Worm (Caenorhabditis elegans): ENCODE results near the gene srv-34.
"Not testable (repeated sequence)": the region's sequence is repeated elsewhere in the genome, so short reads cannot be mapped to it uniquely, and the experiment has no call there.

The srv-34 gene

DNA sequence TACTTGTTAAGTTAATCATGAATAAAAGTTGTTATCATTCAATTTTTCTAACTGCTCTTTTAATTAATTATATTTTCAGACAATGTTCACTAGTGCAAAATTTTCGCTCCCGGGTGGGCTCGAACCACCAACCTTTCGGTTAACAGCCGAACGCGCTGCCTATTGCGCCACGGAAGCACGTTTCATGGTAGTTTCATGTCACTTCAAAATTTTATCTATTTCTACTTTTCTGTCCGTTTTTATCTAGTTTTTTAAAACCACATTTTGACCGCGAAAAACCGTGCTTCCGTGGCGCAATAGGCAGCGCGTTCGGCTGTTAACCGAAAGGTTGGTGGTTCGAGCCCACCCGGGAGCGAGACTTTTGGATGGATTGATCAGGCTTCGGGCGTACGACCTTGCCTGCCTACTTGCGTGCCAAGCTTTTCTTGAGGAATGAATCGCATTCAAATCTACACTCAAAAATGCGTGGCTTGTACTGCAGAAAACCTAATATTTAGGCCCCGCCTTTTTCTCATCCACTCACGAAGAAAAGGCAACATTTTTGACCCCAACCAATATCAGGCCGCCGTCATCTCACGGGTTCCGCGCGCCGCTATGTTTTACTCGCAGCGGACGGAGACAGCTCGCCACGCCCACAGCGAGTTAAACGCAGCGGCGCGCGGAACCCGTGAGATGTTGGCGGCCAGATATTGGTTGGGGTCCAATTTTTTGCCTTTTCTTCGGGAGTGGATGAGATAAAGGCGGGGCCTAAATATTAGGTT lies 32.9 kb downstream of the srv-34 start:
- TF ChIP-seq hmg-1.2 (GFP tag; IDR thresholded peaks at IDR 0.05), result peak; percentile 33; the same call in 1 of the 2 replicates
- peak; percentile 67 for TF ChIP-seq B0261.1 (tag; optimal IDR thresholded peaks at IDR 0.05)
- TF ChIP-seq pbrm-1 (GFP tag; IDR thresholded peaks at IDR 0.05), result 0 out of 2 replicates have a peak, but pooled peaks have one; percentile 43
- TF ChIP-seq dox-1 (GFP tag; IDR thresholded peaks at IDR 0.05), result 0 out of 2 replicates have a peak, but pooled peaks have one; percentile 35
- 0 out of 2 replicates have a peak, but pooled peaks have one; percentile 34 for TF ChIP-seq D2030.7 (GFP tag; IDR thresholded peaks at IDR 0.05)
- 0 out of 2 replicates have a peak, but pooled peaks have one; percentile 64 for TF ChIP-seq cebp-2 (GFP tag; IDR thresholded peaks at IDR 0.05)
- TF ChIP-seq ztf-25 (GFP tag; IDR thresholded peaks at IDR 0.05), result 0 out of 2 replicates have a peak, but pooled peaks have one; percentile 2
- TF ChIP-seq die-1 (tag; optimal IDR thresholded peaks at IDR 0.05), result peak; percentile 13
- TF ChIP-seq nhr-90 (tag; optimal IDR thresholded peaks at IDR 0.05), result peak; percentile 10
- 0 out of 2 replicates have a peak, but pooled peaks have one; percentile 40 for TF ChIP-seq mcd-1 (GFP tag; IDR thresholded peaks at IDR 0.05)
- TF ChIP-seq rpc-1 (optimal IDR thresholded peaks at IDR 0.05), result peak; percentile 54
- TF ChIP-seq rpc-1 (tag; optimal IDR thresholded peaks at IDR 0.05), result peak; percentile 72
- peak; percentile 34 for TF ChIP-seq ztf-18 (tag; optimal IDR thresholded peaks at IDR 0.05)
- not testable (repeated sequence) for TF ChIP-seq snpc-4 (GFP tag; optimal IDR thresholded peaks at IDR 0.05)
- peak in 2 of 4 experiments; percentile 77 to 81 for TF ChIP-seq snpc-4 (tag; optimal IDR thresholded peaks at IDR 0.05)
- peak; percentile 82 for TF ChIP-seq tbp1 (GFP tag; optimal IDR thresholded peaks at IDR 0.05)
- peak; percentile 0 for TF ChIP-seq F49E8.2 (tag; optimal IDR thresholded peaks at IDR 0.05; ENCODE audit: insufficient read depth)
- 0 out of 2 replicates have a peak, but pooled peaks have one; percentile 12 for TF ChIP-seq hsf-1 (GFP tag; IDR thresholded peaks at IDR 0.05)
- TF ChIP-seq madf-10 (tag; optimal IDR thresholded peaks at IDR 0.05), result peak; percentile 10
- TF ChIP-seq egrh-3 (GFP tag; IDR thresholded peaks at IDR 0.05), result 0 out of 2 replicates have a peak, but pooled peaks have one; percentile 17
- TF ChIP-seq lin-26 (GFP tag; IDR thresholded peaks at IDR 0.05), result peak; percentile 36; the same call in 1 of the 2 replicates

DNA sequence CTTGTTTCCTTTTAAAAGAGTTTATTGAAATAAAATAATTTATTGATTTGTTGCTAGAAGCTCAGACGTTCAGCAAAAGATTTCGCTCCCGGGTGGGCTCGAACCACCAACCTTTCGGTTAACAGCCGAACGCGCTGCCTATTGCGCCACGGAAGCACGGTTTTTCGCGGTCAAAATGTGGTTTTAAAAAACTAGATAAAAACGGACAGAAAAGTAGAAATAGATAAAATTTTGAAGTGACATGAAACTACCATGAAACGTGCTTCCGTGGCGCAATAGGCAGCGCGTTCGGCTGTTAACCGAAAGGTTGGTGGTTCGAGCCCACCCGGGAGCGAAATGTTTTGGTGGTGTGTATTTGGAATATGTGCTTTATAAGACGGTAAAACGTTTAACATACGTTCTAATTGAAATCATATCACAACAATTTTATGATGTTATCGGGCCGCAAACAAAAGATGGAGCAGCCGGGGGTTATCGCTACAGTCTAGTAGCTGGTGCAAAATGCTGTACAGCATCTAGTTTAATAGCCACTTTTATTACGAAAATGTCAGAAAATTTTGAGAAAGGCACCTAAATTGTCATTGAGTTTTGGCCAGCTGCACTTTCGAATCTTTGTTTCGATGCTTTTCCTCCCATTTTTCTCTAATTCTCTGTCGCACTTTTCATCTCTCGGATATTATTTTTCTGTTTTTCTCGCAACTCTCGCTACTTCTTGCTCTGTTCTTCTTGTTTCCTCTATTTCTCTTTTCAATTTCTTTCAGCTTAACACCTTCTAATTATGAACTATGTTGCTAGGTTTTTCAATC lies 36.1 kb downstream of the srv-34 start, which contains the start of gene slc-9B.2:
Gene slc-9B.2 (plus strand): TSS at position 756 of the 806 bp plus-strand sequence.
- TF ChIP-seq chd-7 (tag; optimal IDR thresholded peaks at IDR 0.05), result peak; percentile 23
- peak; percentile 41 for TF ChIP-seq nhr-90 (tag; optimal IDR thresholded peaks at IDR 0.05)
- peak; percentile 40 for TF ChIP-seq F23B12.7 (tag; optimal IDR thresholded peaks at IDR 0.05; ENCODE audit: insufficient read depth)
- peak; percentile 16 for TF ChIP-seq mxl-1 (tag; optimal IDR thresholded peaks at IDR 0.05)
- peak; percentile 34; the same call in 1 of the 2 replicates for TF ChIP-seq ceh-40 (GFP tag; IDR thresholded peaks at IDR 0.05)
- TF ChIP-seq B0261.1 (tag; optimal IDR thresholded peaks at IDR 0.05), result peak; percentile 75
- peak; percentile 63 for TF ChIP-seq D2030.7 (GFP tag; IDR thresholded peaks at IDR 0.05)
- TF ChIP-seq hmg-1.2 (GFP tag; IDR thresholded peaks at IDR 0.05), result peak; percentile 48
- TF ChIP-seq tbp1 (GFP tag; optimal IDR thresholded peaks at IDR 0.05), result peak; percentile 85
- TF ChIP-seq lin-40 (tag; optimal IDR thresholded peaks at IDR 0.05), result peak; percentile 25
- TF ChIP-seq ztf-25 (GFP tag; IDR thresholded peaks at IDR 0.05), result 0 out of 2 replicates have a peak, but pooled peaks have one; percentile 40
- TF ChIP-seq attf-6 (GFP tag; IDR thresholded peaks at IDR 0.05), result peak; percentile 76; the same call in 1 of the 2 replicates
- peak; percentile 49 for TF ChIP-seq madf-10 (tag; optimal IDR thresholded peaks at IDR 0.05)
- TF ChIP-seq rec-8 (tag; optimal IDR thresholded peaks at IDR 0.05), result peak in 1 of 2 experiments; percentile 11
- TF ChIP-seq snpc-1.1 (tag; optimal IDR thresholded peaks at IDR 0.05; ENCODE audit: insufficient read depth), result peak; percentile 18
- TF ChIP-seq egl-44 (GFP tag; IDR thresholded peaks at IDR 0.05), result 0 out of 2 replicates have a peak, but pooled peaks have one; percentile 31
- TF ChIP-seq zim-3 (tag; optimal IDR thresholded peaks at IDR 0.05), result peak; percentile 53
- TF ChIP-seq efl-1 (GFP tag; optimal IDR thresholded peaks at IDR 0.05), result peak; percentile 2
- TF ChIP-seq ztf-18 (tag; optimal IDR thresholded peaks at IDR 0.05), result peak; percentile 60
- peak; percentile 54 for TF ChIP-seq F49E8.2 (tag; optimal IDR thresholded peaks at IDR 0.05; ENCODE audit: insufficient read depth)
- TF ChIP-seq die-1 (tag; optimal IDR thresholded peaks at IDR 0.05), result peak; percentile 46
- 0 out of 2 replicates have a peak, but pooled peaks have one; percentile 11 for TF ChIP-seq Y95B8A.8 (GFP tag; IDR thresholded peaks at IDR 0.05)
- TF ChIP-seq dox-1 (GFP tag; IDR thresholded peaks at IDR 0.05), result peak; percentile 69; the same call in 1 of the 2 replicates
- peak; percentile 21 for TF ChIP-seq tlf-1 (GFP tag; optimal IDR thresholded peaks at IDR 0.05)
- TF ChIP-seq rpc-1 (optimal IDR thresholded peaks at IDR 0.05), result peak; percentile 63
- peak; percentile 80 for TF ChIP-seq rpc-1 (tag; optimal IDR thresholded peaks at IDR 0.05)
- TF ChIP-seq ceh-100 (GFP tag; IDR thresholded peaks at IDR 0.05), result peak; percentile 10; the same call in 1 of the 2 replicates
- TF ChIP-seq ekl-4 (GFP tag; IDR thresholded peaks at IDR 0.05), result peak; percentile 66
- peak; percentile 69 for TF ChIP-seq nhr-80 (tag; optimal IDR thresholded peaks at IDR 0.05)
- TF ChIP-seq nfyb-1 (GFP tag; IDR thresholded peaks at IDR 0.05), result peak; percentile 82
- not testable (repeated sequence) for TF ChIP-seq snpc-4 (GFP tag; optimal IDR thresholded peaks at IDR 0.05)
- peak; percentile 7 to 77 (median 42) for TF ChIP-seq snpc-4 (tag; optimal IDR thresholded peaks at IDR 0.05)
- TF ChIP-seq let-607 (tag; optimal IDR thresholded peaks at IDR 0.05), result peak in 1 of 2 experiments; percentile 24
